Worm (Caenorhabditis elegans) whole organism, L4/young adult: ENCODE measurements around the gene F46F5.11.

Source experiments
- W03F9.2 ChIP-seq: fragments of 150-350 bp; optimal IDR thresholded peaks from 2 replicates; lab custom pipeline; 2014; ENCODE audit warnings: missing biosample characterization, missing genetic modification characterization
- dao-5 ChIP-seq: sonication (generic microtip); optimal IDR thresholded peaks from 2 replicates; lab custom pipeline; 2016; ENCODE audit warnings: missing genotype, missing genetic modification characterization, moderate library complexity, missing compliant biosample characterization
- him-1 ChIP-seq: sonication (generic microtip); optimal IDR thresholded peaks from 2 replicates; lab custom pipeline; 2016; ENCODE audit warnings: missing genotype, missing genetic modification reagents, missing genetic modification characterization, missing compliant biosample characterization

DNA sequence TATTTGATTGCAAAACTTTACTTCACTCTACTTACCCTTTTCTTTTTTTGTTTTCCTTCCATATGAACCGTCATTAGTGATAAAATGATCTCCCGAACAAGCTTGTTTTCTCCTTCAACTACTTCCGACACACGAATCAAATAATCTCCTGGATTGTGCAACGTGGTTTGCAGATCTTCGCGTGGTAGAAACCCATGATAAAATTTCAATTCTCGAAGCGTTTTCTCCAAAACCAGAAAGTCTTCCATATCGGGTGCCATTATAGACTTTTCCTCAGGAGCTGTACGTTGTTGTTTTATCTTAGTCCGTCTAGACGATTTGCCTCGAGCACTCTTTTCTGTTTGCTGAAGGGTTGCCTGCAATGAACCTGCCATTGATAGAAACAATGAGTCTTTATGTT, 11.1 kb upstream of the F46F5.11 start:
- TF ChIP-seq W03F9.2 (tag; lab: Kevin White, UChicago) (no peak), dao-5 (tag; lab: Kevin White, UChicago) (no peak), him-1 (no peak)
